Fruit fly (Drosophila melanogaster) S2 (cell line): Measurements from ENCODE around the gene Fdx1.

ENCODE experiments used
- CG8478 ChIP-seq: fragments of >200 bp; optimal IDR thresholded peaks from 2 replicates; lab custom pipeline; 2018
- CTCF ChIP-seq, 2 experiments: fragments of >200 bp; optimal IDR thresholded peaks; 2 replicates each; lab custom pipeline; 2018

Gene Fdx1

dm6 chr3L:9377198-9378035, 6.4 kb upstream of the Fdx1 start, which contains the start of gene Hsp26:
TSS of gene Hsp26 (minus strand) at chr3L:9377427.
- TF ChIP-seq CG8478 (lab: Kevin White, UChicago) (no peak), CTCF (optimal IDR thresholded peaks at IDR 0.05; lab: Kevin White, UChicago) (no peak)

- no peak for TF ChIP-seq CTCF (optimal IDR thresholded peaks at IDR 0.05; lab: Kevin White, UChicago)
These were observed 5.5 kb upstream of the Fdx1 start for dm6 chr3L:9376573-9376972.

- no peak for TF ChIP-seq CG8478 (lab: Kevin White, UChicago)
- TF ChIP-seq CTCF (optimal IDR thresholded peaks at IDR 0.05; lab: Kevin White, UChicago), result no peak
These were observed 4.1 kb upstream of the Fdx1 start, which contains the start of gene CG4461 for dm6 chr3L:9375130-9375529. TSS of gene CG4461 (plus strand) at chr3L:9375430.

DNA sequence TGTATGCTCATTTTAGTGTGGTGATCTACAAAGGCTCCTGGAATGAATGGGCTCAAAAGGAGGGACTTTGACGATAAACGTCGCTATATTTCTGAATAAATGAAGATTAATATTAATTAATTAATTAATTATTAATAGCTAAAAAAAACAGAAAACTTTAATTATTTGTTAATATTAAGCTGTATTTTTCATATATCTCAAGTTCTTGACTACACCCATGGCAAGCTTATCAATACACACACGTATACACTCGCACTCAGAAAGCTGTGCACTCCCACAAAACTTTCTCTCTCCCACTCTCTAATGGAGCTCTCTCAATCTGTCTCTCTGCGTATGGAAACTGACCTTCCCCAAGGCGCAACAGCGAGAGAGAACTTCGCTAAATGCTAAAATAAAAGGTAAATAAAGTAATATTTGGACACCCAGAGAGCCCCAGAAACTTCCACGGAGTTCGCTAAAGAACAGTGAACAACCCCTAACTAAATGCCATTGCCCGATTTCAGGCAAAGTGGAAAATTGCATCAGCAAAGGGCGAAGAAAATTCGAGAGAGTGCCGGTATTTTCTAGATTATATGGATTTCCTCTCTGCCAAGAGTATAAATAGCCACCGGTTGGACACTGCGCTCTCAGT, 2.5 kb upstream of the Fdx1 start:
- TF ChIP-seq CTCF (optimal IDR thresholded peaks at IDR 0.05; lab: Kevin White, UChicago), result no peak
- TF ChIP-seq CG8478 (lab: Kevin White, UChicago), result no peak

dm6 chr3L:9372278-9372975, 1.4 kb upstream of the Fdx1 start, which contains the start of the genes Hsp67Bc, CG4456 and Hsp22:
TSS of gene Hsp67Bc (minus strand) at chr3L:9372497.
TSS of gene CG4456 (plus strand) at chr3L:9372722.
TSS of gene Hsp22 (plus strand) at chr3L:9372931.
- no peak for TF ChIP-seq CG8478 (lab: Kevin White, UChicago)
- TF ChIP-seq CTCF (optimal IDR thresholded peaks at IDR 0.05; lab: Kevin White, UChicago), result no peak

- TF ChIP-seq CTCF (optimal IDR thresholded peaks at IDR 0.05; lab: Kevin White, UChicago), result no peak
- no peak for TF ChIP-seq CG8478 (lab: Kevin White, UChicago)
These were observed 2.4 kb downstream of the Fdx1 start for dm6 chr3L:9368665-9369064.

- no peak for TF ChIP-seq CTCF (optimal IDR thresholded peaks at IDR 0.05; lab: Kevin White, UChicago)
- TF ChIP-seq CG8478 (lab: Kevin White, UChicago), result no peak
These were observed 3.6 kb downstream of the Fdx1 start for dm6 chr3L:9367431-9367867.

DNA sequence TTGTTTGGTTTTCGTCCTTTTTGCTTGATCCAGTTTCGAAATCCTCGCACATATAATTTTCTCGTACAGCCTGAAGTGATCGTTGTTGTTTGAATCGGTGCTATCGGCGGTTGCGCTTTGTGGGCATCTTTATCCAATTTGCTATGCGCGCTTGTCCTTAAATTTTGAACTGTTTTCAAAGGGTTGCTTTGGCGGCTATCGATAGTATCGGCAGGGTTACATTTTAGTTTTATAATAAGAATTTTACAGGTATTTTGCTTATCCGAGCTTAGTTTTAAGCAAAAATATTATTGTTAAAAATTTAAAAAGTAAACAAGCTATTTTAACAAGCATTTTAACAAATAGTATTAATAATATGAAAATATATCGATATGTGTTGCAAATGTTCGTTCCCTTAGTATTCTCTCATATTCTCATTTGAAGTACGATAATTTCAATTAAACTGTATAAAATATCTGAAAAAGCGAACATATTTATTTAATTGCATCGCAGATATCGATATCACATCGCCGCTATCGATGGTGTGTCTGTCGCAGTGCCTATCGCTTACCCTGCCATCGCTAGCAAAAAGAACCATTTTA, 4.1 kb downstream of the Fdx1 start, which contains the start of the genes Klp67A and CG4452:
Gene Klp67A, minus strand, starts transcription at position 197 of the 581 bp plus-strand sequence.
Gene CG4452, plus strand, starts transcription at position 528 of the 581 bp plus-strand sequence.
- TF ChIP-seq CTCF (optimal IDR thresholded peaks at IDR 0.05; lab: Kevin White, UChicago) (no peak), CG8478 (lab: Kevin White, UChicago) (no peak)

dm6 chr3L:9364131-9364530, 6.9 kb downstream of the Fdx1 start, which contains the start of gene mRRF1:
TSS of gene mRRF1 (plus strand) at chr3L:9364350.
- TF ChIP-seq CG8478 (lab: Kevin White, UChicago) (no peak), CTCF (optimal IDR thresholded peaks at IDR 0.05; lab: Kevin White, UChicago) (no peak)

- TF ChIP-seq CG8478 (lab: Kevin White, UChicago) (no peak), CTCF (optimal IDR thresholded peaks at IDR 0.05; lab: Kevin White, UChicago) (no peak)
These were observed 9.1 kb downstream of the Fdx1 start, which contains the start of gene CG34456 for dm6 chr3L:9361894-9362293. TSS of gene CG34456 (plus strand) at chr3L:9362108.

dm6 chr3L:9360217-9360692, 10.8 kb downstream of the Fdx1 start, which contains the start of gene Pdxk:
TSS of gene Pdxk (plus strand) at chr3L:9360316.
- TF ChIP-seq CG8478 (lab: Kevin White, UChicago) (no peak), CTCF (optimal IDR thresholded peaks at IDR 0.05; lab: Kevin White, UChicago) (no peak)

dm6 chr3L:9358713-9359040, 12.4 kb downstream of the Fdx1 start, which contains the start of the genes UGP and Svip:
TSS of gene UGP (minus strand) at chr3L:9358935.
TSS of gene Svip (plus strand) at chr3L:9358999.
- TF ChIP-seq CTCF (optimal IDR thresholded peaks at IDR 0.05; lab: Kevin White, UChicago) (no peak), CG8478 (lab: Kevin White, UChicago) (no peak)

- TF ChIP-seq CTCF (optimal IDR thresholded peaks at IDR 0.05; lab: Kevin White, UChicago) (no peak), CG8478 (lab: Kevin White, UChicago) (no peak)
These were observed 13.0 kb downstream of the Fdx1 start for dm6 chr3L:9357830-9358712.
